Worm (Caenorhabditis elegans) whole organism, L3 larva: ENCODE measurements around the gene ife-2.

Experiments
- elt-1 ChIP-seq: fragments of 150-350 bp; optimal IDR thresholded peaks from 2 replicates; lab custom pipeline; 2014; ENCODE audit warnings: missing biosample characterization, missing genetic modification characterization
- lin-15B ChIP-seq: fragments of 150-350 bp; optimal IDR thresholded peaks from 2 replicates; lab custom pipeline; 2014; ENCODE audit warnings: missing biosample characterization, missing genetic modification characterization
- nhr-23 ChIP-seq: fragments of 150-350 bp; optimal IDR thresholded peaks from 2 replicates; lab custom pipeline; 2014; ENCODE audit warnings: missing biosample characterization, missing genetic modification reagents, missing genetic modification characterization
- nhr-76 ChIP-seq: fragments of 150-350 bp; sonication (generic microtip); optimal IDR thresholded peaks from 5 replicates; lab custom pipeline; 2014; ENCODE audit warnings: missing biosample characterization, missing genetic modification characterization
- tbx-2 ChIP-seq: sonication (generic microtip); optimal IDR thresholded peaks from 2 replicates; lab custom pipeline; 2016; ENCODE audit warnings: mild to moderate bottlenecking, missing genetic modification characterization, missing compliant biosample characterization

DNA sequence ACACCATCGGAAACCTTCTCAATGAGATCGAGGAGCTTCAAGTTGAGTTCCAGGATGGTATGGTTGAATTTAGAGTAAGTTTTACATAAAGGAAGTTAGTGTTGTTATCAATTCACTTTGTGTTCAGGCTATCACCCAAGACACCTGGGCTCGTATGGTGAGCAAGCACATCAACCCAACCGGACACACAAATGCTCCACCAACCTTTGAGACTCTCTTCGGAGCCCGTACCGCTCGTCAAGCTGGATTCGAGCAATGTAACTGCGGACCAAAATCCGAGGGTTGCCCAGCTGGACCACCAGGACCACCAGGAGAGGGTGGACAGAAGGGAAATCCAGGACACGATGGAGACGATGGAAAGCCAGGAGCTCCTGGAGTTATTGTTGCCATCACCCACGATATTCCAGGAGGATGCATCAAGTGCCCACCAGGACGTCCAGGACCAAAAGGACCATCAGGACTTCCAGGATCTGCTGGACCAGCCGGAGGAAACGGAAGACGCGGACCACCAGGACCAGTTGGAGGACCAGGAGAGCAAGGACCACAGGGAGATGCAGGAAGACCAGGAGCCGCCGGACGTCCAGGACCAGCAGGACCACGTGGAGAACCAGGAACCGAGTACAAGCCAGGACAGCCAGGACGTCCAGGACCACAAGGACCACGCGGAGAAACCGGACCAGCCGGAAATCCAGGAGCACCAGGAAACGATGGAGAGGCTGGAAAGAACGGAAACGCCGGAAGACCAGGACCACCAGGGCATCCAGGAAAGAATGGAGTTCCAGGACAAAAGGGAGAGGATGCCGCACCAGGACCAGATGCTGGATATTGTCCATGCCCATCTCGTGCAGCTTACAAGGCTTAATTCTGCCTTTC lies 39.5 kb upstream of the ife-2 start:
- TF ChIP-seq nhr-23 (tag; lab: Kevin White, UChicago) (no peak), nhr-76 (no peak), elt-1 (tag; lab: Kevin White, UChicago) (no peak), lin-15B (tag; lab: Kevin White, UChicago) (no peak), tbx-2 (tag; lab: Kevin White, UChicago) (no peak)
